Worm (Caenorhabditis elegans): ENCODE data around the gene Y82E9BR.19.
A peak's percentile ranks its signal among the peaks of the same experiment; 100 is the strongest.

Y82E9BR.19 gene

DNA sequence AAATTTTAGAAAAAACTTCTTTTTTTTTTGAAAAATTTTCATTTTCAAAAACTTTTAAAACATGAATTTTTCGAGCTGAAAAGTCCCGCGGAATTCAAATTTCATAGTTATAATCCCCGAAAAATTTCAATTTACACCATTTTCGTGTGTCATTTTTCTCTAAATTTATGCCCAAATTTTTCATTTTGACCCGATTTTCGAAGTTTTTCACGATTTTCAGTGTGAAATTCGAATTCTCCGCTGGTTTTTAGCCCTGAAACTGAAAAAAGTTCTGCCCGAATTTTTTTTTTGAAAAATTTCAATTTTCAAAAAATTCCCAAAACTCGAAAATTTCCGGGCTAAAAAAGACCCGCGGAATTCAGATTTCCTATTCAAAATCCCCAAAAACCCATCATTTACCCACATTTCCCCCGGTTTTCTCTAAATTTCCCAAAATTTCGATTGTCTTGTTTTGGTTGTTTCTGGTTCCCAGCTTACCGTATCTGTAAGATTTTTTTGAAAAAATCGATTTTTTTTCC is 13.7 kb upstream of the Y82E9BR.19 start:
- TF ChIP-seq tab-1 (GFP tag; IDR thresholded peaks at IDR 0.05): no peak
- no peak for TF ChIP-seq ref-1 (GFP tag; conservative IDR thresholded peaks at IDR 0.05)
- no peak for TF ChIP-seq ztf-23 (GFP tag; IDR thresholded peaks at IDR 0.05)
- no peak for TF ChIP-seq med-1 (GFP tag; optimal IDR thresholded peaks at IDR 0.05; ENCODE audit: insufficient read depth)
- TF ChIP-seq flt-1 (GFP tag; IDR thresholded peaks at IDR 0.05): no peak
- TF ChIP-seq T22C8.4 (GFP tag; IDR thresholded peaks at IDR 0.05): no peak
- no peak for TF ChIP-seq cog-1 (tag; optimal IDR thresholded peaks at IDR 0.05)
- no peak for TF ChIP-seq klf-2 (GFP tag; conservative IDR thresholded peaks at IDR 0.05)

DNA sequence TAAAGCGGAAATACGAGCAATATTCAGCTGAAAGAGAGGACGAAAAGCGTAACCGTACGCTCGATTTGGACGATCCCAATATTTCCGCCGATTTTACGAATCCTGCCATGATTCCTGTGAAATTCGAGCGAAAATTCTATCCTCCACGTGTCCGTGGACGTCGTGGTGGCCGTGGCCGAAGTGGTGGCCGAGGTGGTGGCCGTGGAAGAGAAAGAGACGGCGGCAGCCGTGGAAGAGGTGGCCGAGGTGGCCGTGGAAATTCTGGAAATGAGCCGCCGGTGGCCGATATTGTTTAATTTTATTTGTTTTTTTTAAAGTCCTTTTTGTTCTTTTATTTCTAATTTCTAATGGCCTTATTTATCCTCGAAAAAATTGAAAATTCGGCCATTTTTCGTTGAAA is 13.1 kb upstream of the Y82E9BR.19 start:
- TF ChIP-seq ztf-29 (GFP tag; IDR thresholded peaks at IDR 0.05) (no peak), flt-1 (GFP tag; IDR thresholded peaks at IDR 0.05) (no peak), T22C8.4 (GFP tag; IDR thresholded peaks at IDR 0.05) (no peak), cog-1 (tag; optimal IDR thresholded peaks at IDR 0.05) (no peak)

DNA sequence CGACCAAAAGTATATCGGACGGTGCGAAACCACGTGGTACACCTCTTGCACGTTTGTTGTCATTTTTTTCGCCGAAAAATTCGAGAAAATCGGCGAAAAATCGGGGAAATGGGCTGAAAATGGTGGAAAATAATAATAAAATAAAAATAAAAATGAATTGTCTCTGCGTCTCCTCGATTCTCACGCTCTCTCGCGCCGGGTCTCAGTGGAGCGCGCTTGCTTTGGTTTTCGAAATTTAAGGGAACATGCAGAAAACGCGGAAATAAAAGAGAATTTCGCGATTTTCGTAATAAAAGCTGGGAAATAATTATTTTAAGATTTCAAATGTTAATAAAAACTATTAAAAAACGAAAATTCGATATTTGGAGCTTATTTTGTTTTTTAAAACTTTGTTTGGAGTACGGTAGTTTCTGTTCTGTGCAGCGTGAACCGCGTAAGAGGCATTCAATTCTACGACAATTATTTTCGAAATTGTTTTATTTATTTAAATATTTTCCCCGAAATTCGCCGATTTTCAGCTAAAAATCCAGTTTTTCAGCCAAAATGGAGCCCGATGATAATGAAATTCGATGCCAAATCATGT is 824 bp upstream of the Y82E9BR.19 start, which contains the start of the genes ave-1 and M01G5.1:
ave-1 (minus strand) TSS at position 113 of the 583 bp plus-strand sequence.
M01G5.1 (plus strand) TSS at position 539 of the 583 bp plus-strand sequence.
- TF ChIP-seq ref-1 (GFP tag; conservative IDR thresholded peaks at IDR 0.05): no peak
- TF ChIP-seq cog-1 (tag; optimal IDR thresholded peaks at IDR 0.05): no peak
- no peak for TF ChIP-seq klf-2 (GFP tag; conservative IDR thresholded peaks at IDR 0.05)
- no peak for TF ChIP-seq T22C8.4 (GFP tag; IDR thresholded peaks at IDR 0.05)
- no peak for TF ChIP-seq flt-1 (GFP tag; IDR thresholded peaks at IDR 0.05)
- TF ChIP-seq tab-1 (GFP tag; IDR thresholded peaks at IDR 0.05): no peak
- TF ChIP-seq ztf-23 (GFP tag; IDR thresholded peaks at IDR 0.05): no peak
- no peak for TF ChIP-seq ztf-29 (GFP tag; IDR thresholded peaks at IDR 0.05)
- no peak for TF ChIP-seq med-1 (GFP tag; optimal IDR thresholded peaks at IDR 0.05; ENCODE audit: insufficient read depth)

DNA sequence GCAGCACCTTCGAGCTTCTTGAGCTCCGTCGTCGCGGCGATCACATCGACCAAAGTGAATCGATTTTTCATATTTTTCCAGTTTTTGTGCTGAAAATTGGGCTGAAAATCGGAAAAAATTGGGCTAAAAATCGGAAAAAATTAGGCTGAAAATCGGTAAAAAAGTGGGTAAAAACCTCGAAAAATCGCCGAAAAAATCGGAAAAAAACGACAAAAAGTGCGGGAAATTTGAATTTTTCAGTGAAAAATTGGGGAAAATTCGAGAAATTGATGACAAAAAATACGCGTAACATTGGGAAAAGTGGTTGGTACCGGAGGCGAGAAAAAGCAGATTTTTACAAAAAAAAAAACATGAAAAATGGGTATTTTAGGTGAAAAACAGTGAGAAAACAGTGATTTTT is 11.7 kb downstream of the Y82E9BR.19 start, which contains the start of gene Y82E9BR.18:
Y82E9BR.18 (minus strand) TSS at position 101 of the 400 bp plus-strand sequence.
- TF ChIP-seq klf-2 (GFP tag; conservative IDR thresholded peaks at IDR 0.05) (no peak), ztf-29 (GFP tag; IDR thresholded peaks at IDR 0.05) (no peak)

DNA sequence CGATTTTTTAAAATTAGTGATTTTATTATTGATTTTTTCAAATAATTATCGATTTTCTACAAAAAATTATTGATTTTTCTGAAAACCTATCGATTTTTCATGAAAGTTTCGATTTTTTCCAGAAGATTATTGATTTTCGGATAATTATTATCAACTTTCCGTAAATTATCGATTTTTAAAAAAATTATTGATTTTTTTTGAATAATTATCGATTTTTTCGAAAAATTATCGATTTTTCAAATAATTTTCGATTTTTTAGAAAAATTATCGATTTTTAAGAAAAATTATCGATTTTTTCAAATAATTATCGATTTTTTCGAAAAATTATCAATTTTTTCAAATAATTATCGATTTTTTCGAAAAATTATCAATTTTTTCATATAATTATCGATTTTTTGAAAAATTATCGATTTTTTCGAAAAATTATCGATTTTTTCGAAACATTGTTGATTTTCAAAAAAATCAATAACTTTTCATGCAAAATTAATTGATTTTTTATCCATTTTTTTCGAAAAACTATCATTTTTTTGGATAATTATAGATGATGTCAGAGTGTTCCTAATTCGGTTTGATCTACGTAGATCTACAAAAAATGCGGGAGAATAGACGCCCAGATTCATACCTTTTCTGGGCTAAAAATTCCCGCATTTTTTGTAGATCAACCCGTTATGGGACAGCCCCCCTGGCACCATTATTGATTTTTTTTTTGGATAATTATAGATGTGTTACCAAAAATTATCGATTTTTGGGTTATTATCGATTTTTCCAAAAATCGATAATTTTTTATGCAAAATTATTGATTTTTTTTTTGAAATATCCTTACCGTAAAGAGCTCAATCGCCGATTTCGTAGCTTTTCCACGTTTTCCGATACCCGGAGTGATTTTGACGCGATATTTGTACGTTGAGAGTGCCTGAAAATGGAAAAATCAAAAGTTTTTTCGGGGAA is 26.5 kb downstream of the Y82E9BR.19 start:
- TF ChIP-seq cog-1 (tag; optimal IDR thresholded peaks at IDR 0.05) (no peak), med-1 (GFP tag; optimal IDR thresholded peaks at IDR 0.05; ENCODE audit: insufficient read depth) (no peak), T22C8.4 (GFP tag; IDR thresholded peaks at IDR 0.05) (peak; percentile 85)

DNA sequence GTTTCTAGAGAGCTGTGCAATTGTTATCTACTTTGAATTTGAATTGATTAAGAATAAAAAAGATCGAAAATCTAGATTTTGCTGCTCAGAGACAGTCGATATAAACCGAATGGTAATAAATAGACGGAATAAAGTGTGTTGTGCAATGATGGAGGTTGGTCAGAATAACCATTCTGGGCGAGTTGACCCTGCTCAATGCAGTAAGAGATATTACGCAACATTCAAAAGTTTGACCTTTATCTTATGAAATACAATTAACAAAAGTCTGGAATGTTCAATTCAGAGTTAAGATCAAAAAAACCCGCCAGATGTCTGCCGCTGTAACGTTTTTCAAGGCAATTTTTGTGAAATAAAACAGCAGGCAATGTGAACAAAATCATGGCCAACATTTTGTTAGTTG is 38.3 kb downstream of the Y82E9BR.19 start:
- TF ChIP-seq ztf-23 (GFP tag; IDR thresholded peaks at IDR 0.05): no peak
- TF ChIP-seq cog-1 (tag; optimal IDR thresholded peaks at IDR 0.05): no peak
- TF ChIP-seq tab-1 (GFP tag; IDR thresholded peaks at IDR 0.05): no peak
- TF ChIP-seq ref-1 (GFP tag; conservative IDR thresholded peaks at IDR 0.05): no peak
- no peak for TF ChIP-seq med-1 (GFP tag; optimal IDR thresholded peaks at IDR 0.05; ENCODE audit: insufficient read depth)
- no peak for TF ChIP-seq klf-2 (GFP tag; conservative IDR thresholded peaks at IDR 0.05)
- no peak for TF ChIP-seq T22C8.4 (GFP tag; IDR thresholded peaks at IDR 0.05)
- no peak for TF ChIP-seq ztf-29 (GFP tag; IDR thresholded peaks at IDR 0.05)
- TF ChIP-seq flt-1 (GFP tag; IDR thresholded peaks at IDR 0.05): no peak

DNA sequence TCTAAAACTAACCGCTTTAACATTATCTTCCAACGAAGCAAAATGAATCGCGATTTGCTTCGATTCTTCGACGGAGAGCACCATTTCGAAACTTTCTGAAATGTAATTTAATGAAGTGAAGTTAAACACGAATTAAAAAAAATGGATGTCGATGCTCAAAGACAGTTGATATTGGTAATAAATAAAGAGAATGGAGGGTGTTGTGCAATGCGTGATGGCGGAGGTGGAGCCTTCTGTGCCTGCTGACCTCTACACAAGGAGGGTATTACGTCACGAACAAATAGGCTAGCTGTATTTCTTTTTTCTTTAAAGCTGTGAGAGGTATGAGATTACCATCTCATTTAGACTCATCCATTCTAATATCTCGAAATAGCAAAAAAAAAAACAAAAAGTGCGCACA is 39.5 kb downstream of the Y82E9BR.19 start, which contains the start of gene Y82E9BR.17:
Y82E9BR.17 (minus strand) TSS at position 101 of the 400 bp plus-strand sequence.
- TF ChIP-seq tab-1 (GFP tag; IDR thresholded peaks at IDR 0.05): no peak
- 0 out of 2 replicates have a peak, but pooled peaks have one; percentile 39 for TF ChIP-seq flt-1 (GFP tag; IDR thresholded peaks at IDR 0.05)
- TF ChIP-seq ref-1 (GFP tag; conservative IDR thresholded peaks at IDR 0.05): no peak

DNA sequence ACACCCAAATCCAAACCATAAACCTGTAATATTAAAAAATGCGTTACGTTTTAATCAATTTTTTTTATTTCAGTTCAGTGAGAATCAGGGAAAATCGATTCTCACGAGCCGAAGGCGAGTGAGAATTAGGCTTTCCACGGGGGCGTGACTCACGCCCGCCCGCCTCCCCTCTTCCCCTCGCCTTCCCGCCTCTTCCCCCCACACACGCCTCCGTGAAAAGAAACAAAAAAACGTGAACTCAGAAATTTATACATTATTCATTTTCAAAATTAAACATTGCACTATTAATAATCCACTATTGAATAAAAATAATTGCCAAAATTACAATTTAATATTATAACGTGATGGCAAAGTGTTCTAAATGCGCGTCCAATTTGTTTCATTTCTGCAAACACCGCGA is 48.4 kb downstream of the Y82E9BR.19 start:
- no peak for TF ChIP-seq T22C8.4 (GFP tag; IDR thresholded peaks at IDR 0.05)
- no peak for TF ChIP-seq klf-2 (GFP tag; conservative IDR thresholded peaks at IDR 0.05)
- no peak for TF ChIP-seq cog-1 (tag; optimal IDR thresholded peaks at IDR 0.05)
- TF ChIP-seq med-1 (GFP tag; optimal IDR thresholded peaks at IDR 0.05; ENCODE audit: insufficient read depth): no peak
- no peak for TF ChIP-seq ztf-29 (GFP tag; IDR thresholded peaks at IDR 0.05)
- TF ChIP-seq ztf-23 (GFP tag; IDR thresholded peaks at IDR 0.05): no peak
- no peak for TF ChIP-seq tab-1 (GFP tag; IDR thresholded peaks at IDR 0.05)
- no peak for TF ChIP-seq flt-1 (GFP tag; IDR thresholded peaks at IDR 0.05)
- TF ChIP-seq ref-1 (GFP tag; conservative IDR thresholded peaks at IDR 0.05): no peak

DNA sequence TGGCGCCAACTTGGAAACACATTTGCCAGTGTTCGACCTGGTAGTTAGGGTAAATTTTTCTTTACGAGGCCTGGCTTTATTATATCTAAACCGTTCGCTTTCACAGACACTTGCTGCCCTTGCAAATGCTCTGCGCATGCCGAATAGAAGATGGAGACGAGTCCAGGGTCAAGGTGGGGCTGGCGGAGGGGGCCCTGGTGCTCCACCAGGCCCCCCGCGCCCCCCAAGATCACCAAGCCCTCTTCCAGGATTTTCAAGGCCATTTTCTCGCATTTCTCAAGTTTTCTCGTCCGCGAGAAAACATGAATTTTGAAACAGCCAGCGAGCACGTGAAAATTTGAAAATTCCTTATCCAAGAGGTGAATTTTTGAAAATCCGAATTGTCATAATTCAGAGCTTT is 55.5 kb downstream of the Y82E9BR.19 start:
- TF ChIP-seq flt-1 (GFP tag; IDR thresholded peaks at IDR 0.05) (no peak), ref-1 (GFP tag; conservative IDR thresholded peaks at IDR 0.05) (no peak), cog-1 (tag; optimal IDR thresholded peaks at IDR 0.05) (no peak), klf-2 (GFP tag; conservative IDR thresholded peaks at IDR 0.05) (no peak), T22C8.4 (GFP tag; IDR thresholded peaks at IDR 0.05) (no peak), med-1 (GFP tag; optimal IDR thresholded peaks at IDR 0.05; ENCODE audit: insufficient read depth) (no peak), ztf-23 (GFP tag; IDR thresholded peaks at IDR 0.05) (0 out of 2 replicates have a peak, but pooled peaks have one; percentile 32)

DNA sequence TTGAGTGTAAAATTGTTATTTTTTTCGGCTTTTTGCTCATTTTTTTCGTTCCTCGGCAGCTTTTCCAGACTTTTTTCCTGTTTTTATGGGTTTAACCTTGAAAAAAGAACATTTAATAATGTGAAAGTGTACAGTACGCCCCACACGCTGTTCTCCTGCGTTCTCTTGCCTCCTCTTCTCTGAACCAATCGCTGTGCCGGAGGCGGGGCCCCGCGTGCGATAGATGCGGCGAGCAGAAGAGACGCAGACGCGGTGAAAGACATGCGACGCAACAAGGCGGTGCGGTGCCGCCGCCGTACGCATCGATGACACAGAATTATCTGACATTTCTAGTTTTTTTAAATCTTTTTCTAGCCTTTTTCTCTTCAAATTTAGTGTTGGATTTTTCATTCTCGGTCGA is 58.4 kb downstream of the Y82E9BR.19 start:
- no peak for TF ChIP-seq ztf-23 (GFP tag; IDR thresholded peaks at IDR 0.05)
- no peak for TF ChIP-seq T22C8.4 (GFP tag; IDR thresholded peaks at IDR 0.05)
- no peak for TF ChIP-seq cog-1 (tag; optimal IDR thresholded peaks at IDR 0.05)
- TF ChIP-seq tab-1 (GFP tag; IDR thresholded peaks at IDR 0.05): no peak
- no peak for TF ChIP-seq med-1 (GFP tag; optimal IDR thresholded peaks at IDR 0.05; ENCODE audit: insufficient read depth)
- TF ChIP-seq flt-1 (GFP tag; IDR thresholded peaks at IDR 0.05): no peak
- TF ChIP-seq ref-1 (GFP tag; conservative IDR thresholded peaks at IDR 0.05): no peak
- no peak for TF ChIP-seq ztf-29 (GFP tag; IDR thresholded peaks at IDR 0.05)
- no peak for TF ChIP-seq klf-2 (GFP tag; conservative IDR thresholded peaks at IDR 0.05)
